Fruit fly (Drosophila melanogaster) whole organism, embryonic: ENCODE data around the gene CG12990.

ENCODE experiments used
- CG10209 ChIP-seq: fragments of 200-800 bp; sonication (Bioruptor generic); optimal IDR thresholded peaks from 3 replicates; lab custom pipeline; 2017; ENCODE audit warnings: missing biosample characterization, mild to moderate bottlenecking, missing genetic modification characterization, missing genetic modification reagents
- CG12071 ChIP-seq: fragments of 200-800 bp; sonication (Bioruptor generic); optimal IDR thresholded peaks from 3 replicates; lab custom pipeline; 2018; ENCODE audit warnings: missing biosample characterization, mild to moderate bottlenecking, missing genetic modification characterization
- CG12155 ChIP-seq: fragments of 200-800 bp; sonication (Bioruptor generic); optimal IDR thresholded peaks from 3 replicates; lab custom pipeline; 2016; ENCODE audit warnings: missing biosample characterization, missing genetic modification characterization
- CG12659 ChIP-seq: fragments of 200-800 bp; sonication (Bioruptor generic); optimal IDR thresholded peaks from 3 replicates; lab custom pipeline; 2017; ENCODE audit warnings: mild to moderate bottlenecking, missing biosample characterization, missing genetic modification reagents, missing genetic modification characterization
- CG30020 ChIP-seq: fragments of 200-800 bp; optimal IDR thresholded peaks from 2 replicates; lab custom pipeline; 2019; ENCODE audit warnings: missing biosample characterization, mild to moderate bottlenecking, missing genetic modification characterization, moderate library complexity
- CG3065 ChIP-seq: fragments of 200-800 bp; sonication (Bioruptor generic); optimal IDR thresholded peaks from 2 replicates; lab custom pipeline; 2016; ENCODE audit warnings: missing biosample characterization, missing genetic modification characterization
- CG31388 ChIP-seq: fragments of 200-800 bp; sonication (Bioruptor generic); optimal IDR thresholded peaks from 2 replicates; lab custom pipeline; 2016; ENCODE audit warnings: missing biosample characterization, missing genetic modification characterization
- CG4854 ChIP-seq: fragments of 200-800 bp; sonication (Bioruptor generic); optimal IDR thresholded peaks from 2 replicates; lab custom pipeline; 2016; ENCODE audit warnings: missing biosample characterization, missing genetic modification characterization, inconsistent platforms
- CG7357 ChIP-seq: fragments of 200-800 bp; sonication (Bioruptor generic); IDR thresholded peaks from 3 replicates; pipeline ENCODE4 v1.3.6; 2022; ENCODE audit warnings: missing biosample characterization, missing genetic modification characterization
- CG8089 ChIP-seq: fragments of 200-800 bp; sonication (Bioruptor generic); optimal IDR thresholded peaks from 3 replicates; lab custom pipeline; 2016; ENCODE audit warnings: missing biosample characterization, missing genetic modification characterization
- CG8388 ChIP-seq: fragments of 200-800 bp; sonication (Bioruptor generic); optimal IDR thresholded peaks from 2 replicates; lab custom pipeline; 2019; ENCODE audit warnings: missing biosample characterization, mild to moderate bottlenecking, missing genetic modification characterization, moderate library complexity
- CG9215 ChIP-seq: fragments of 200-800 bp; sonication (Bioruptor generic); IDR thresholded peaks from 2 replicates; pipeline ENCODE4 v1.3.6; 2022; ENCODE audit warnings: missing biosample characterization, missing genetic modification characterization
- CG9437 ChIP-seq: fragments of 200-800 bp; sonication (Bioruptor generic); optimal IDR thresholded peaks from 2 replicates; lab custom pipeline; 2018; ENCODE audit warnings: missing biosample characterization, mild to moderate bottlenecking, missing genetic modification characterization
- Dbx ChIP-seq: fragments of 200-800 bp; sonication (Bioruptor generic); IDR thresholded peaks from 3 replicates; pipeline ENCODE4 v1.3.6; 2022; ENCODE audit warnings: missing biosample characterization, missing genetic modification characterization
- HLH4C ChIP-seq: fragments of 200-800 bp; sonication (Bioruptor generic); IDR thresholded peaks from 3 replicates; pipeline ENCODE4 v1.3.6; 2022; ENCODE audit warnings: missing biosample characterization, missing genetic modification characterization; ENCODE audit not compliant: partially characterized antibody
- HmgZ ChIP-seq: fragments of 200-800 bp; sonication (Bioruptor generic); optimal IDR thresholded peaks from 2 replicates; lab custom pipeline; 2018; ENCODE audit warnings: missing biosample characterization, mild to moderate bottlenecking, missing genetic modification characterization
- Med ChIP-seq: fragments of 200-800 bp; sonication (Bioruptor generic); peaks from one replicate; lab custom pipeline; 2016; ENCODE audit warnings: missing biosample characterization, missing genetic modification characterization, mild to moderate bottlenecking, inconsistent platforms, moderate library complexity
- Mes4 ChIP-seq: fragments of 200-800 bp; sonication (Bioruptor generic); optimal IDR thresholded peaks from 2 replicates; lab custom pipeline; 2016; ENCODE audit warnings: missing biosample characterization, missing genetic modification characterization
- NC2α ChIP-seq: fragments of 200-800 bp; sonication (Bioruptor generic); optimal IDR thresholded peaks from 2 replicates; lab custom pipeline; 2016; ENCODE audit warnings: missing biosample characterization, missing genetic modification characterization
- Nf-YB ChIP-seq: fragments of 200-800 bp; sonication (Bioruptor generic); optimal IDR thresholded peaks from 3 replicates; lab custom pipeline; 2019; ENCODE audit warnings: missing biosample characterization, mild to moderate bottlenecking, missing genetic modification characterization, moderate library complexity
- Optix ChIP-seq: fragments of 200-800 bp; sonication (Bioruptor generic); IDR thresholded peaks from 3 replicates; pipeline ENCODE4 v1.3.6; 2022; ENCODE audit warnings: missing biosample characterization, missing genetic modification characterization
- Rx ChIP-seq: fragments of 200-800 bp; sonication (Bioruptor generic); IDR thresholded peaks from 2 replicates; pipeline ENCODE4 v1.3.6; 2022; ENCODE audit warnings: missing biosample characterization, missing genetic modification characterization
- Xbp1 ChIP-seq: fragments of 200-800 bp; sonication (Bioruptor generic); optimal IDR thresholded peaks from 3 replicates; lab custom pipeline; 2016; ENCODE audit warnings: missing biosample characterization, mild to moderate bottlenecking, missing genetic modification characterization
- abd-A ChIP-seq: fragments of 200-800 bp; sonication (Bioruptor generic); optimal IDR thresholded peaks from 3 replicates; lab custom pipeline; 2019; ENCODE audit warnings: missing biosample characterization, mild to moderate bottlenecking, missing genetic modification characterization, moderate library complexity
- aop ChIP-seq: fragments of 200-800 bp; sonication (Bioruptor generic); IDR thresholded peaks from 2 replicates; pipeline ENCODE4 v1.3.6; 2022; ENCODE audit warnings: missing biosample characterization, missing genetic modification characterization
- dati ChIP-seq: fragments of 200-800 bp; sonication (Bioruptor generic); IDR thresholded peaks from 2 replicates; pipeline ENCODE4 v1.3.6; 2022; ENCODE audit warnings: missing biosample characterization, missing genetic modification characterization
- dpn ChIP-seq, 2 experiments: fragments of 200-800 bp; sonication (Bioruptor generic); optimal IDR thresholded peaks; 3 replicates each; lab custom pipeline; 2016; ENCODE audit warnings: missing biosample characterization in 2 of 2, missing genetic modification characterization in 2 of 2
- fu2 ChIP-seq: fragments of 200-800 bp; sonication (Bioruptor generic); optimal IDR thresholded peaks from 2 replicates; lab custom pipeline; 2016; ENCODE audit warnings: missing biosample characterization, missing genetic modification characterization
- gsb ChIP-seq: fragments of 200-800 bp; sonication (Bioruptor generic); IDR thresholded peaks from 2 replicates; pipeline ENCODE4 v1.3.6; 2022; ENCODE audit warnings: missing biosample characterization, missing genetic modification characterization
- hth ChIP-seq: fragments of >200 bp; optimal IDR thresholded peaks from 2 replicates; lab custom pipeline; 2017; ENCODE audit warnings: inconsistent platforms
- jigr1 ChIP-seq: fragments of 200-800 bp; sonication (Bioruptor generic); IDR thresholded peaks from 3 replicates; pipeline ENCODE4 v1.3.6; 2022; ENCODE audit warnings: missing biosample characterization, missing genetic modification characterization
- ken ChIP-seq: fragments of 200-800 bp; sonication (Bioruptor generic); IDR thresholded peaks from 3 replicates; pipeline ENCODE4 v1.3.6; 2022; ENCODE audit warnings: missing biosample characterization, missing genetic modification characterization
- kni ChIP-seq: fragments of 200-800 bp; sonication (Bioruptor generic); optimal IDR thresholded peaks from 3 replicates; lab custom pipeline; 2017; ENCODE audit warnings: mild to moderate bottlenecking, missing biosample characterization, missing genetic modification reagents, missing genetic modification characterization
- lmd ChIP-seq: fragments of 200-800 bp; sonication (Bioruptor generic); IDR thresholded peaks from 2 replicates; pipeline ENCODE4 v1.3.6; 2022; ENCODE audit warnings: missing biosample characterization, missing genetic modification characterization
- odd ChIP-seq: fragments of 200-800 bp; sonication (Bioruptor generic); optimal IDR thresholded peaks from 2 replicates; lab custom pipeline; 2017; ENCODE audit warnings: missing biosample characterization, mild to moderate bottlenecking, missing genetic modification characterization
- peb ChIP-seq: fragments of 200-800 bp; sonication (Bioruptor generic); IDR thresholded peaks from 2 replicates; pipeline ENCODE4 v1.3.6; 2022; ENCODE audit warnings: missing biosample characterization, missing genetic modification characterization
- ro ChIP-seq: fragments of 200-800 bp; sonication (Bioruptor generic); IDR thresholded peaks from 2 replicates; pipeline ENCODE4 v1.3.6; 2022; ENCODE audit warnings: missing biosample characterization, missing genetic modification characterization
- row ChIP-seq: fragments of 200-800 bp; sonication (Bioruptor generic); IDR thresholded peaks from 3 replicates; pipeline ENCODE4 v1.3.6; 2022; ENCODE audit warnings: missing biosample characterization, missing genetic modification characterization
- scrt ChIP-seq: fragments of 200-800 bp; sonication (Bioruptor generic); optimal IDR thresholded peaks from 2 replicates; lab custom pipeline; 2018; ENCODE audit warnings: missing biosample characterization, mild to moderate bottlenecking, missing genetic modification characterization, moderate library complexity
- sd ChIP-seq: fragments of 200-800 bp; sonication (Bioruptor generic); optimal IDR thresholded peaks from 3 replicates; lab custom pipeline; 2018; ENCODE audit warnings: missing biosample characterization, mild to moderate bottlenecking, missing genetic modification characterization, moderate library complexity
- sim ChIP-seq: fragments of 200-800 bp; sonication (Bioruptor generic); IDR thresholded peaks from 2 replicates; pipeline ENCODE4 v1.3.6; 2022; ENCODE audit warnings: missing biosample characterization, missing genetic modification characterization
- stc ChIP-seq: fragments of 200-800 bp; sonication (Bioruptor generic); IDR thresholded peaks from 2 replicates; pipeline ENCODE4 v1.3.6; 2022; ENCODE audit warnings: missing biosample characterization, missing genetic modification characterization
- sug ChIP-seq: fragments of 200-800 bp; optimal IDR thresholded peaks from 2 replicates; lab custom pipeline; 2019; ENCODE audit warnings: missing biosample characterization, mild to moderate bottlenecking, missing genetic modification characterization, moderate library complexity
- tna ChIP-seq: fragments of 200-800 bp; sonication (Bioruptor generic); IDR thresholded peaks from 2 replicates; pipeline ENCODE4 v1.3.6; 2022; ENCODE audit warnings: missing biosample characterization, missing genetic modification characterization; ENCODE audit not compliant: partially characterized antibody
- toy ChIP-seq: fragments of 200-800 bp; sonication (Bioruptor generic); IDR thresholded peaks from 2 replicates; pipeline ENCODE4 v1.3.6; 2022; ENCODE audit warnings: missing biosample characterization, missing genetic modification characterization
- ttk ChIP-seq: fragments of 200-800 bp; sonication (Bioruptor generic); IDR thresholded peaks from 2 replicates; pipeline ENCODE4 v2.1.2; 2022; ENCODE audit warnings: missing biosample characterization, missing genetic modification characterization
- vnd ChIP-seq: fragments of 200-800 bp; sonication (Bioruptor generic); IDR thresholded peaks from 3 replicates; pipeline ENCODE4 v1.3.6; 2022; ENCODE audit warnings: missing biosample characterization, missing genetic modification characterization; ENCODE audit not compliant: partially characterized antibody
- wek ChIP-seq: fragments of 200-800 bp; sonication (Bioruptor generic); optimal IDR thresholded peaks from 3 replicates; lab custom pipeline; 2018; ENCODE audit warnings: missing biosample characterization, mild to moderate bottlenecking, missing genetic modification characterization, moderate library complexity
- zen ChIP-seq: fragments of 200-800 bp; sonication (Bioruptor generic); optimal IDR thresholded peaks from 3 replicates; lab custom pipeline; 2018; ENCODE audit warnings: missing biosample characterization, mild to moderate bottlenecking, missing genetic modification characterization, moderate library complexity
- zen2 ChIP-seq: fragments of 200-800 bp; sonication (Bioruptor generic); IDR thresholded peaks from 3 replicates; pipeline ENCODE4 v1.3.6; 2022; ENCODE audit warnings: missing biosample characterization, missing genetic modification characterization; ENCODE audit not compliant: partially characterized antibody

Gene CG12990

dm6 chrX:17682745-17683505, 11.2 kb upstream of the CG12990 start (continued):
- TF ChIP-seq Rx (GFP tag; lab: Robert Waterston, UW), result peak; percentile 75
- no peak for TF ChIP-seq hth (lab: Kevin White, UChicago)
- no peak for TF ChIP-seq scrt (GFP tag; lab: Kevin White, UChicago)
- TF ChIP-seq CG31388 (GFP tag; lab: Kevin White, UChicago), result no peak
- TF ChIP-seq ttk (GFP tag; lab: Robert Waterston, UW), result peak; percentile 89
- TF ChIP-seq CG12155 (GFP tag; lab: Kevin White, UChicago), result peak; percentile 24
- no peak for TF ChIP-seq wek (GFP tag; lab: Kevin White, UChicago)
- TF ChIP-seq dpn (GFP tag; optimal IDR thresholded peaks at IDR 0.05; lab: Kevin White, UChicago), result peak in 1 of 2 experiments; percentile 60
- TF ChIP-seq vnd (GFP tag; lab: Robert Waterston, UW), result no peak
- TF ChIP-seq stc (GFP tag; lab: Robert Waterston, UW), result peak; percentile 83
- peak; percentile 13 for TF ChIP-seq CG12071 (GFP tag; lab: Kevin White, UChicago)
- TF ChIP-seq CG8089, result no peak
- peak; percentile 86 for TF ChIP-seq peb (GFP tag; lab: Robert Waterston, UW)
- 0 out of 2 replicates have a peak, but pooled peaks have one; percentile 42 for TF ChIP-seq toy (GFP tag; lab: Robert Waterston, UW)
- peak; percentile 90 for TF ChIP-seq ken (GFP tag; lab: Robert Waterston, UW)
- peak; percentile 37; the same call in 1 of the 2 replicates for TF ChIP-seq ro (GFP tag; lab: Robert Waterston, UW)
- no peak for TF ChIP-seq kni (GFP tag; lab: Kevin White, UChicago)
- peak; percentile 36 for TF ChIP-seq odd (GFP tag; lab: Kevin White, UChicago)
- no peak for TF ChIP-seq CG4854
- TF ChIP-seq CG8388 (GFP tag; lab: Kevin White, UChicago), result peak; percentile 46
- no peak for TF ChIP-seq sug (tag; lab: Kevin White, UChicago)
- TF ChIP-seq CG10209, result peak; percentile 39
- TF ChIP-seq zen, result no peak
- TF ChIP-seq zen2 (GFP tag; lab: Robert Waterston, UW), result no peak
- no peak; the same call in 2 of the 3 replicates for TF ChIP-seq CG7357
- TF ChIP-seq Optix (GFP tag; lab: Robert Waterston, UW), result peak; percentile 88
- TF ChIP-seq fu2 (GFP tag; lab: Kevin White, UChicago), result no peak
- peak; percentile 51; the same call in 1 of the 2 replicates for TF ChIP-seq dati (GFP tag; lab: Robert Waterston, UW)
- TF ChIP-seq HmgZ (tag; lab: Kevin White, UChicago), result no peak
- TF ChIP-seq CG9215 (GFP tag; lab: Robert Waterston, UW), result peak; percentile 54; the same call in 1 of the 2 replicates
- peak; percentile 79 for TF ChIP-seq lmd
- peak; percentile 1 for TF ChIP-seq sd
- TF ChIP-seq gsb, result no peak
- peak; percentile 41 for TF ChIP-seq CG12659
- TF ChIP-seq abd-A (tag; lab: Kevin White, UChicago), result peak; percentile 23
- TF ChIP-seq CG3065 (GFP tag; lab: Kevin White, UChicago), result no peak
- TF ChIP-seq Med, result peak; percentile 83
- peak; percentile 88 for TF ChIP-seq row (GFP tag; lab: Robert Waterston, UW)
- TF ChIP-seq CG9437 (GFP tag; lab: Kevin White, UChicago), result peak; percentile 43
- no peak for TF ChIP-seq Dbx (GFP tag; lab: Robert Waterston, UW)
- TF ChIP-seq HLH4C (GFP tag; lab: Robert Waterston, UW), result peak; percentile 33; the same call in 2 of the 3 replicates
- peak; percentile 49; the same call in 1 of the 2 replicates for TF ChIP-seq sim (GFP tag; lab: Robert Waterston, UW)
- peak; percentile 66 for TF ChIP-seq aop (GFP tag; lab: Robert Waterston, UW)
- TF ChIP-seq Mes4 (GFP tag; lab: Kevin White, UChicago), result no peak
- TF ChIP-seq Xbp1 (GFP tag; lab: Kevin White, UChicago), result peak; percentile 66
- peak; percentile 58; the same call in 1 of the 3 replicates for TF ChIP-seq jigr1 (GFP tag; lab: Robert Waterston, UW)
- TF ChIP-seq CG30020 (tag; lab: Kevin White, UChicago), result no peak
- TF ChIP-seq NC2α, result no peak
- TF ChIP-seq Nf-YB, result peak; percentile 19
- TF ChIP-seq tna, result no peak
